Fruit fly (Drosophila melanogaster) whole organism, prepupa: ENCODE data around the gene Coq7.

Experiments
- Blimp-1 ChIP-seq: fragments of 200-800 bp; sonication (Bioruptor generic); optimal IDR thresholded peaks from 3 replicates; lab custom pipeline; 2017; ENCODE audit warnings: missing biosample characterization, missing genetic modification characterization, mild to moderate bottlenecking, moderate library complexity, missing genetic modification reagents
- CG10631 ChIP-seq: fragments of 200-800 bp; sonication (Bioruptor generic); optimal IDR thresholded peaks from 2 replicates; lab custom pipeline; 2016; ENCODE audit warnings: missing biosample characterization, missing genetic modification characterization
- CG10669 ChIP-seq: fragments of 200-800 bp; sonication (Bioruptor generic); optimal IDR thresholded peaks from 3 replicates; lab custom pipeline; 2018; ENCODE audit warnings: missing biosample characterization, mild to moderate bottlenecking, missing genetic modification characterization, moderate library complexity
- CG11294 ChIP-seq: fragments of 200-800 bp; sonication (Bioruptor generic); IDR thresholded peaks from 2 replicates; pipeline ENCODE4 v1.3.6; 2022; ENCODE audit warnings: missing biosample characterization, missing genetic modification characterization
- CG11902 ChIP-seq: fragments of 200-800 bp; sonication (Bioruptor generic); optimal IDR thresholded peaks from 3 replicates; lab custom pipeline; 2016; ENCODE audit warnings: missing biosample characterization, missing genetic modification characterization
- CG15336 ChIP-seq: fragments of 200-800 bp; sonication (Bioruptor generic); IDR thresholded peaks from 2 replicates; pipeline ENCODE4 v1.3.6; 2022; ENCODE audit warnings: missing biosample characterization, missing genetic modification characterization
- CG1621 ChIP-seq: fragments of 200-800 bp; sonication (Bioruptor generic); optimal IDR thresholded peaks from 3 replicates; lab custom pipeline; 2018; ENCODE audit warnings: missing biosample characterization, mild to moderate bottlenecking, missing genetic modification characterization
- CG16779 ChIP-seq: fragments of 200-800 bp; sonication (Bioruptor generic); optimal IDR thresholded peaks from 3 replicates; lab custom pipeline; 2017; ENCODE audit warnings: missing biosample characterization, mild to moderate bottlenecking, missing genetic modification characterization
- CG3032 ChIP-seq: fragments of 200-800 bp; optimal IDR thresholded peaks from 2 replicates; lab custom pipeline; 2019; ENCODE audit warnings: missing biosample characterization, mild to moderate bottlenecking, missing genetic modification characterization, moderate library complexity
- CG31627 ChIP-seq: fragments of 200-800 bp; sonication (Bioruptor generic); optimal IDR thresholded peaks from 3 replicates; lab custom pipeline; 2016; ENCODE audit warnings: missing biosample characterization, missing genetic modification characterization
- CG32006 ChIP-seq: fragments of 200-800 bp; sonication (Bioruptor generic); optimal IDR thresholded peaks from 3 replicates; lab custom pipeline; 2017; ENCODE audit warnings: missing biosample characterization, mild to moderate bottlenecking, missing genetic modification characterization
- CG3919 ChIP-seq: fragments of 200-800 bp; sonication (Bioruptor generic); optimal IDR thresholded peaks from 3 replicates; lab custom pipeline; 2016; ENCODE audit warnings: missing biosample characterization, missing genetic modification characterization
- CG4318 ChIP-seq: fragments of 200-800 bp; sonication (Bioruptor generic); optimal IDR thresholded peaks from 3 replicates; lab custom pipeline; 2017; ENCODE audit warnings: missing biosample characterization, mild to moderate bottlenecking, missing genetic modification characterization
- CG6163 ChIP-seq: fragments of 200-800 bp; sonication (Bioruptor generic); IDR thresholded peaks from 3 replicates; pipeline ENCODE4 v1.3.6; 2022; ENCODE audit warnings: missing biosample characterization, missing genetic modification characterization
- CG6792 ChIP-seq: fragments of 200-800 bp; sonication (Bioruptor generic); optimal IDR thresholded peaks from 3 replicates; lab custom pipeline; 2016; ENCODE audit warnings: missing biosample characterization, missing genetic modification characterization
- CG6808 ChIP-seq: fragments of 200-800 bp; sonication (Bioruptor generic); optimal IDR thresholded peaks from 3 replicates; lab custom pipeline; 2017; ENCODE audit warnings: missing biosample characterization, missing genetic modification characterization, mild to moderate bottlenecking, moderate library complexity, missing genetic modification reagents
- CG6854 ChIP-seq: fragments of 200-800 bp; sonication (Bioruptor generic); optimal IDR thresholded peaks from 2 replicates; lab custom pipeline; 2017; ENCODE audit warnings: missing biosample characterization, mild to moderate bottlenecking, missing genetic modification characterization
- CG8119 ChIP-seq: fragments of 200-800 bp; sonication (Bioruptor generic); IDR thresholded peaks from 3 replicates; pipeline ENCODE4 v1.3.6; 2022; ENCODE audit warnings: missing biosample characterization, missing genetic modification characterization
- CG8319 ChIP-seq: fragments of 200-800 bp; sonication (Bioruptor generic); optimal IDR thresholded peaks from 3 replicates; lab custom pipeline; 2016; ENCODE audit warnings: missing biosample characterization, missing genetic modification characterization
- CG8632 ChIP-seq: fragments of 200-800 bp; sonication (Bioruptor generic); optimal IDR thresholded peaks from 3 replicates; lab custom pipeline; 2016; ENCODE audit warnings: missing biosample characterization, missing genetic modification characterization
- CG9139 ChIP-seq: fragments of 200-800 bp; sonication (Bioruptor generic); optimal IDR thresholded peaks from 3 replicates; lab custom pipeline; 2017; ENCODE audit warnings: missing biosample characterization, mild to moderate bottlenecking, missing genetic modification characterization
- Eip75B ChIP-seq: fragments of 200-800 bp; sonication (Bioruptor generic); optimal IDR thresholded peaks from 3 replicates; lab custom pipeline; 2016; ENCODE audit warnings: missing biosample characterization, missing genetic modification characterization
- Eip78C ChIP-seq: fragments of 200-800 bp; sonication (Bioruptor generic); peaks from one replicate; lab custom pipeline; 2016; ENCODE audit warnings: missing biosample characterization, missing genetic modification characterization
- Eip93F ChIP-seq: fragments of 200-800 bp; sonication (Bioruptor generic); optimal IDR thresholded peaks from 2 replicates; lab custom pipeline; 2016; ENCODE audit warnings: missing biosample characterization, mild to moderate bottlenecking, missing genetic modification characterization
- Ets96B ChIP-seq: fragments of 200-800 bp; optimal IDR thresholded peaks from 2 replicates; lab custom pipeline; 2019; ENCODE audit warnings: missing biosample characterization, mild to moderate bottlenecking, missing genetic modification characterization, moderate library complexity
- Gug ChIP-seq: fragments of 200-800 bp; sonication (Bioruptor generic); IDR thresholded peaks from 2 replicates; pipeline ENCODE4 v1.3.6; 2022; ENCODE audit warnings: missing biosample characterization, missing genetic modification characterization
- Lpt ChIP-seq: fragments of 200-800 bp; sonication (Bioruptor generic); optimal IDR thresholded peaks from 3 replicates; lab custom pipeline; 2016; ENCODE audit warnings: missing biosample characterization, missing genetic modification characterization
- OdsH ChIP-seq: fragments of 200-800 bp; sonication (Bioruptor generic); optimal IDR thresholded peaks from 3 replicates; lab custom pipeline; 2016; ENCODE audit warnings: missing biosample characterization, missing genetic modification characterization
- Smox ChIP-seq: fragments of 200-800 bp; sonication (Bioruptor generic); optimal IDR thresholded peaks from 3 replicates; lab custom pipeline; 2016; ENCODE audit warnings: missing biosample characterization, missing genetic modification characterization
- Sox102F ChIP-seq: fragments of 200-800 bp; sonication (Bioruptor generic); optimal IDR thresholded peaks from 2 replicates; lab custom pipeline; 2016; ENCODE audit warnings: missing biosample characterization, mild to moderate bottlenecking, missing genetic modification characterization
- Sox14 ChIP-seq: fragments of 200-800 bp; sonication (Bioruptor generic); optimal IDR thresholded peaks from 3 replicates; lab custom pipeline; 2016; ENCODE audit warnings: missing biosample characterization, missing genetic modification characterization
- Sox15 ChIP-seq: fragments of 200-800 bp; sonication (Bioruptor generic); optimal IDR thresholded peaks from 3 replicates; lab custom pipeline; 2016; ENCODE audit warnings: missing biosample characterization, missing genetic modification characterization
- acj6 ChIP-seq: fragments of 200-800 bp; sonication (Bioruptor generic); optimal IDR thresholded peaks from 3 replicates; lab custom pipeline; 2016; ENCODE audit warnings: missing biosample characterization, missing genetic modification characterization
- cyc ChIP-seq: fragments of 200-800 bp; sonication (Bioruptor generic); optimal IDR thresholded peaks from 3 replicates; lab custom pipeline; 2016; ENCODE audit warnings: missing biosample characterization, missing genetic modification characterization
- dac ChIP-seq: fragments of 200-800 bp; sonication (Bioruptor generic); optimal IDR thresholded peaks from 2 replicates; lab custom pipeline; 2017; ENCODE audit warnings: missing biosample characterization, mild to moderate bottlenecking, missing genetic modification characterization
- eg ChIP-seq: fragments of 200-800 bp; sonication (Bioruptor generic); IDR thresholded peaks from 3 replicates; pipeline ENCODE4 v1.3.6; 2022; ENCODE audit warnings: missing biosample characterization, missing genetic modification characterization
- esn ChIP-seq: fragments of 200-800 bp; sonication (Bioruptor generic); optimal IDR thresholded peaks from 2 replicates; lab custom pipeline; 2016; ENCODE audit warnings: missing biosample characterization, mild to moderate bottlenecking, missing genetic modification characterization, moderate library complexity
- fd59A ChIP-seq: fragments of 200-800 bp; sonication (Bioruptor generic); optimal IDR thresholded peaks from 2 replicates; lab custom pipeline; 2017; ENCODE audit warnings: missing biosample characterization, mild to moderate bottlenecking, missing genetic modification characterization, missing genetic modification reagents
- fd85E ChIP-seq: fragments of 200-800 bp; sonication (Bioruptor generic); optimal IDR thresholded peaks from 3 replicates; lab custom pipeline; 2016; ENCODE audit warnings: missing biosample characterization, missing genetic modification characterization
- fkh ChIP-seq: fragments of 200-800 bp; sonication (Bioruptor generic); optimal IDR thresholded peaks from 3 replicates; lab custom pipeline; 2017; ENCODE audit warnings: missing biosample characterization, mild to moderate bottlenecking, missing genetic modification characterization, moderate library complexity
- lz ChIP-seq: fragments of 200-800 bp; sonication (Bioruptor generic); optimal IDR thresholded peaks from 3 replicates; lab custom pipeline; 2016; ENCODE audit warnings: missing biosample characterization, missing genetic modification characterization
- net ChIP-seq: fragments of 200-800 bp; sonication (Bioruptor generic); optimal IDR thresholded peaks from 3 replicates; lab custom pipeline; 2016; ENCODE audit warnings: missing biosample characterization, missing genetic modification characterization
- pdm3 ChIP-seq: fragments of 200-800 bp; sonication (Bioruptor generic); optimal IDR thresholded peaks from 3 replicates; lab custom pipeline; 2016; ENCODE audit warnings: missing biosample characterization, missing genetic modification characterization
- salr ChIP-seq, 2 experiments: fragments of 200-800 bp; sonication (Bioruptor generic); optimal IDR thresholded peaks; 3 replicates each; lab custom pipeline; 2016 to 2018; ENCODE audit warnings: missing biosample characterization in 2 of 2, missing genetic modification characterization in 2 of 2, mild to moderate bottlenecking in 1 of 2
- spab ChIP-seq: fragments of 200-800 bp; sonication (Bioruptor generic); optimal IDR thresholded peaks from 2 replicates; lab custom pipeline; 2017; ENCODE audit warnings: missing biosample characterization, mild to moderate bottlenecking, missing genetic modification characterization, missing genetic modification reagents
- svp ChIP-seq: fragments of 200-800 bp; sonication (Bioruptor generic); peaks from one replicate; lab custom pipeline; 2016; ENCODE audit warnings: missing biosample characterization, missing genetic modification characterization
- vri ChIP-seq: fragments of 200-800 bp; sonication (Bioruptor generic); optimal IDR thresholded peaks from 3 replicates; lab custom pipeline; 2016; ENCODE audit warnings: missing biosample characterization, mild to moderate bottlenecking, missing genetic modification characterization

The Coq7 gene

dm6 chrX:6779609-6780139, 8.6 kb downstream of the Coq7 start, which contains the start of gene shf (continued):
- TF ChIP-seq fd59A (GFP tag; lab: Kevin White, UChicago) (peak; percentile 4), Gug (no peak), Ets96B (tag; lab: Kevin White, UChicago) (peak; percentile 9), CG31627 (GFP tag; lab: Kevin White, UChicago) (peak; percentile 3), Sox14 (GFP tag; lab: Kevin White, UChicago) (no peak), CG9139 (no peak), CG10631 (GFP tag; lab: Kevin White, UChicago) (no peak), CG4318 (GFP tag; lab: Kevin White, UChicago) (no peak), CG16779 (tag; lab: Kevin White, UChicago) (no peak), CG8632 (GFP tag; lab: Kevin White, UChicago) (no peak), salr (GFP tag; optimal IDR thresholded peaks at IDR 0.05; lab: Kevin White, UChicago) (no peak), cyc (GFP tag; lab: Kevin White, UChicago) (no peak), dac (GFP tag; lab: Kevin White, UChicago) (no peak), CG8119 (GFP tag; lab: Robert Waterston, UW) (peak; percentile 21; the same call in 1 of the 3 replicates), Eip75B (no peak), CG11902 (GFP tag; lab: Kevin White, UChicago) (no peak), Lpt (GFP tag; lab: Kevin White, UChicago) (no peak), eg (GFP tag; lab: Robert Waterston, UW) (0 out of 3 replicates have a peak, but pooled peaks have one; percentile 32), CG32006 (GFP tag; lab: Kevin White, UChicago) (no peak), fd85E (GFP tag; lab: Kevin White, UChicago) (no peak), CG6854 (GFP tag; lab: Kevin White, UChicago) (no peak), lz (GFP tag; lab: Kevin White, UChicago) (peak; percentile 22), svp (GFP tag; lab: Kevin White, UChicago) (no peak), CG6163 (no peak), vri (no peak), Blimp-1 (GFP tag; lab: Kevin White, UChicago) (no peak), CG15336 (GFP tag; lab: Robert Waterston, UW) (peak; percentile 35; the same call in 1 of the 2 replicates), CG3032 (tag; lab: Kevin White, UChicago) (peak; percentile 20), Smox (GFP tag; lab: Kevin White, UChicago) (no peak), CG3919 (no peak), CG10669 (GFP tag; lab: Kevin White, UChicago) (no peak), CG1621 (tag; lab: Kevin White, UChicago) (no peak), CG11294 (GFP tag; lab: Robert Waterston, UW) (no peak), spab (GFP tag; lab: Kevin White, UChicago) (no peak), CG8319 (GFP tag; lab: Kevin White, UChicago) (no peak), Sox15 (GFP tag; lab: Kevin White, UChicago) (no peak)

DNA sequence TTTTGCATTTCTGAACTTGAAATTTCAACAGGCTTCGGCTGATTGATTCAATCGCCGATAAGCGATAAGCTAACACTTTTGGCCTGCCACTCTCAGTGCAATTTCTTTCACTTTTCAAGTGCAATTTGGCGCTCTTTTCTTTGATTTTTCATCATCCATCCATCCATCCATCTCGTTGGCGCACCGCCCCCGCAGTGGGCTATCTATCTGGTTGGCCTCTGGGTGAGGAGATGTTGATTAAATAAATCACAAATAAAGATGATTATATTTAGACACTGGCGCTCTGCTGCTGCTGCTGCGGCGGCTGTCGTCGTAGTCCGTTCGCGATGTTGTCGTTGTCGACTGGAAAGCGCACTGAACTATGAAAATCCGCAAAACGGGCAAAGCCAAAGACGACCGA, 19.9 kb downstream of the Coq7 start:
- TF ChIP-seq svp (GFP tag; lab: Kevin White, UChicago), result peak; percentile 97
- no peak for TF ChIP-seq Lpt (GFP tag; lab: Kevin White, UChicago)
- TF ChIP-seq CG6808 (GFP tag; lab: Kevin White, UChicago), result no peak
- TF ChIP-seq Eip93F (GFP tag; lab: Kevin White, UChicago), result no peak
- TF ChIP-seq salr (GFP tag; optimal IDR thresholded peaks at IDR 0.05; lab: Kevin White, UChicago), result no peak
- peak; percentile 37 for TF ChIP-seq Eip78C (GFP tag; lab: Kevin White, UChicago)
- TF ChIP-seq, all 60 proteins: peak for 2

- peak; percentile 75 for TF ChIP-seq OdsH (GFP tag; lab: Kevin White, UChicago)
- TF ChIP-seq fd85E (GFP tag; lab: Kevin White, UChicago), result no peak
- TF ChIP-seq CG8632 (GFP tag; lab: Kevin White, UChicago), result peak; percentile 63
- peak; percentile 70 for TF ChIP-seq net (GFP tag; lab: Kevin White, UChicago)
- TF ChIP-seq pdm3 (GFP tag; lab: Kevin White, UChicago), result no peak
- TF ChIP-seq CG6854 (GFP tag; lab: Kevin White, UChicago), result no peak
- peak; percentile 70; the same call in 1 of the 2 replicates for TF ChIP-seq CG11294 (GFP tag; lab: Robert Waterston, UW)
- peak; percentile 67 for TF ChIP-seq acj6 (GFP tag; lab: Kevin White, UChicago)
- TF ChIP-seq Gug, result peak; percentile 74
- TF ChIP-seq CG16779 (tag; lab: Kevin White, UChicago), result peak; percentile 47
- TF ChIP-seq CG8119 (GFP tag; lab: Robert Waterston, UW), result peak; percentile 92
- TF ChIP-seq CG15336 (GFP tag; lab: Robert Waterston, UW), result peak; percentile 93
- peak; percentile 69 for TF ChIP-seq lz (GFP tag; lab: Kevin White, UChicago)
- peak; percentile 64 for TF ChIP-seq CG6792
- peak; percentile 90 for TF ChIP-seq CG6163
- no peak for TF ChIP-seq fkh
- peak; percentile 77 for TF ChIP-seq esn (GFP tag; lab: Kevin White, UChicago)
- peak; percentile 35 for TF ChIP-seq CG8319 (GFP tag; lab: Kevin White, UChicago)
- peak; percentile 78 for TF ChIP-seq Sox102F (GFP tag; lab: Kevin White, UChicago)
- TF ChIP-seq salr (GFP tag; optimal IDR thresholded peaks at IDR 0.05; lab: Kevin White, UChicago), result peak in 1 of 2 experiments; percentile 49
Observed at dm6 chrX:6791531-6791930, 20.5 kb downstream of the Coq7 start.
